Fruit fly (Drosophila melanogaster): ENCODE data around the gene GCS2beta.

Gene GCS2beta

DNA sequence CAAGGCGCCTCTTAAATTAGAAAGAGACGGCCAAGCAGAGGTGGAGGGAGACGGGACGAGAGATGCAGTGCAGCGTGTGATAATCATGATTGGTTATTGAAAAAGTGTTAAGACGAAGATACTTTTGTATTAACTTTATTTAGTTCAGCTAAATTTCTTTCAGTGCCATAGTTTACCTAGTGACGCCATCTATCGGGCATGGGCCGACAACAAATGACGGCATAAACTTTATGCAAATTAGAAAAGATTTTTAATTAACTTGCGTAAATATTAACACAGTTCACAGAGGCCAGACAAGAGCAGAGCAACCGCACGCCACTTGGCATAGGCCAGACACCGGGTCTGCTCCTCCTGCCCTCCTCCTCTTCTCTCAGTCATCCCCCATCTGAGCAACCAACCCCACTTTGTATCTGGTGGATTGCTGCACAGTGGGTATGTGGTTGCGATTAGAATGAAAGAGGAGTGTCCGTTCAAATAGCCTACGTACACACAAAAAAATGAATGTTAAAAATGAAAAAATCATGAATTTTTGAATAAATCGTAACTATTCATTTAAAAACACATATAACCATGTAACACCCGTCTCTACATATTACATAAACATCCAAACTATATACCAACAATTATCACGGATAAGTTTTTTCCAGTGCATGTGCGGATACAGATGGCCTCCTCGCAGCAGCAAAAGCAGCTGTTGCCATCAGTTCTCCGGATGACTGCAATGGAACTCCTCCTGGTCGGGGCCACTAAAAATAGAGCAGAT is 18.0 kb downstream of the GCS2beta start (continued):
- TF ChIP-seq CG31627 (GFP tag; optimal IDR thresholded peaks at IDR 0.05) (peak; percentile 49), ss (GFP tag; optimal IDR thresholded peaks at IDR 0.05) (no peak), Hr4 (GFP tag; optimal IDR thresholded peaks at IDR 0.05) (peak; percentile 90), CG8319 (GFP tag; optimal IDR thresholded peaks at IDR 0.05) (peak; percentile 50), CG4318 (GFP tag; optimal IDR thresholded peaks at IDR 0.05) (peak; percentile 80), CG3919 (GFP tag; optimal IDR thresholded peaks at IDR 0.05) (peak; percentile 84), Lpt (GFP tag; optimal IDR thresholded peaks at IDR 0.05) (peak; percentile 82), spab (GFP tag; optimal IDR thresholded peaks at IDR 0.05) (peak; percentile 64), CG6163 (GFP tag; IDR thresholded peaks at IDR 0.05) (peak; percentile 91; the same call in 2 of the 3 replicates), topi (GFP tag; optimal IDR thresholded peaks at IDR 0.05) (peak; percentile 50), CG6808 (GFP tag; optimal IDR thresholded peaks at IDR 0.05) (peak; percentile 68), Smox (GFP tag; optimal IDR thresholded peaks at IDR 0.05) (no peak), CG1621 (tag; optimal IDR thresholded peaks at IDR 0.05) (peak; percentile 78), Ets96B (tag; optimal IDR thresholded peaks at IDR 0.05) (peak; percentile 84), net (GFP tag; optimal IDR thresholded peaks at IDR 0.05) (peak; percentile 91), fd85E (GFP tag; optimal IDR thresholded peaks at IDR 0.05) (no peak), fkh (GFP tag; optimal IDR thresholded peaks at IDR 0.05) (no peak), acj6 (GFP tag; optimal IDR thresholded peaks at IDR 0.05) (peak; percentile 80), CG11762 (GFP tag; optimal IDR thresholded peaks at IDR 0.05; ENCODE audit: insufficient read depth) (peak; percentile 59), salr (GFP tag; optimal IDR thresholded peaks at IDR 0.05) (peak; percentile 47 to 75), OdsH (GFP tag; optimal IDR thresholded peaks at IDR 0.05) (peak; percentile 76), CG34406 (GFP tag; optimal IDR thresholded peaks at IDR 0.05) (peak; percentile 47), achi (GFP tag; optimal IDR thresholded peaks at IDR 0.05) (peak; percentile 84), dac (GFP tag; optimal IDR thresholded peaks at IDR 0.05) (peak; percentile 31), cyc (GFP tag; optimal IDR thresholded peaks at IDR 0.05) (peak; percentile 55), CG6854 (GFP tag; optimal IDR thresholded peaks at IDR 0.05) (no peak), CG8119 (GFP tag; IDR thresholded peaks at IDR 0.05) (peak; percentile 88), CG32006 (GFP tag; optimal IDR thresholded peaks at IDR 0.05) (peak; percentile 85), CG10631 (GFP tag; optimal IDR thresholded peaks at IDR 0.05) (peak; percentile 88), Sox102F (GFP tag; optimal IDR thresholded peaks at IDR 0.05) (peak; percentile 52)

DNA sequence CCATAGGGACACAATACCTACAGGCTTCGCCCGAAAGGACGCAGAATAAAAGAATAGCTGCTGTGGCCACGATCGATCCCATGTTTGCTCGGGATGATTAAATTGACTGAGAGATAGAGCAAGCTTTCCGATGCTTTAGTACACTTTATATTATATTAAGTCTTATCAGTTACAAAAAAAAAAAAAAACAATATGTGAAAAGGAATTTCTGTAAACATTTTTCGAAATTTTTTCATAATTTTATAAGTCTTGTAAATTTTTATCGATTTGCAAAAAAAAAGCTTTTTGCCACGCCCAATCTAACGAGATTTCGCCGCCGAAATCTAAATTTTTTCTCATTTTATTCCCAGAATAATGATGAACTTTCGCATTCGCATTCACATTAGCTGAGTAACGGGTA is 26.2 kb downstream of the GCS2beta start, which contains the start of gene CG18563:
Gene CG18563 (minus strand): TSS at position 101 of the 400 bp plus-strand sequence.
- TF ChIP-seq cyc (GFP tag; optimal IDR thresholded peaks at IDR 0.05): no peak
- TF ChIP-seq fd85E (GFP tag; optimal IDR thresholded peaks at IDR 0.05): no peak
- TF ChIP-seq CG4318 (GFP tag; optimal IDR thresholded peaks at IDR 0.05): no peak
- peak; percentile 23 for TF ChIP-seq Eip78C (GFP tag)
- no peak for TF ChIP-seq Sox14 (GFP tag; optimal IDR thresholded peaks at IDR 0.05)

DNA sequence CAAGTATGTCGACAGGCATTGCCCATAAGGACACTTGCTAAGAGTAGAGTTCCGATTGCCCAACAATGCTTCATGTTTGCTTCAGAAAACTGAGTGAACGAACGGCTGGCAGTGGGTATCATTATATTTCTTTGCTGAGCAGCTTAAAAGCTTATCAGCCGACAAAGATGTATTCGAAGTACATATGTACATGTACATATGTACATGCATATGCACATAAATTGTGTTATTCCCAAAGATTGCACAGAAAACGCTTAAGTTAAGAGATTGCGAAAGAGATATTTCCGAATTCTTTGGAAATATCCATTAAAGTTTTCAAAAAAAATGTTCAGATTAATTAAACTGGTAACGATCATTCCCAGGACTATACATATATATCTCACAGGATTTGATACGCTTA is 28.3 kb downstream of the GCS2beta start, which contains the start of gene SPH93:
Gene SPH93 (minus strand): TSS at position 101 of the 400 bp plus-strand sequence.
- no peak for TF ChIP-seq achi (GFP tag; optimal IDR thresholded peaks at IDR 0.05)
- TF ChIP-seq Eip78C (GFP tag): peak; percentile 40

DNA sequence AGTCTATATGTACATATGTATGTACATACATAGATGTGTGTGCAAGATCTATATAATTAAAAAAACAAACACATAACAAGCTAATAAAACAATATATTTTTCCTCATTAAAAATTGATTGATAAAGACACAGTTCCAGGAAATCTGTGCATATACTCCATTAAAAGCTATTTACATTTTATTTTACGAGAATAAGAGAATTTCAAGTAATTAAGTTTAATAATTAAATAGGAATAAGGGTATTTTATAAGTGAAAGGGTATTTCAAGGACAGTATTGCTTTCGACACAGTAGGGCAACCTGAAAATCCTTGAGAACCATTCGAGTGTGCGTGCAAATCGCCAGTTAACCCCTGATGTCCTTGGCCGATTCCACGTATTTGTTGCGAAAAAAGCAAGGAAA is 31.5 kb downstream of the GCS2beta start, which contains the start of gene CG5050:
Gene CG5050 (plus strand): TSS at position 301 of the 400 bp plus-strand sequence.
- TF ChIP-seq CG10669 (GFP tag; optimal IDR thresholded peaks at IDR 0.05) (no peak), CG32006 (GFP tag; optimal IDR thresholded peaks at IDR 0.05) (no peak), Eip93F (GFP tag; optimal IDR thresholded peaks at IDR 0.05) (no peak), Eip78C (GFP tag) (peak; percentile 22), CG11294 (GFP tag; IDR thresholded peaks at IDR 0.05) (no peak), pdm3 (GFP tag; optimal IDR thresholded peaks at IDR 0.05) (no peak), ss (GFP tag; optimal IDR thresholded peaks at IDR 0.05) (no peak)

Measured in whole organism, prepupa.